Worm (Caenorhabditis elegans): Measurements from ENCODE around the gene C34E11.4.

The C34E11.4 gene

DNA sequence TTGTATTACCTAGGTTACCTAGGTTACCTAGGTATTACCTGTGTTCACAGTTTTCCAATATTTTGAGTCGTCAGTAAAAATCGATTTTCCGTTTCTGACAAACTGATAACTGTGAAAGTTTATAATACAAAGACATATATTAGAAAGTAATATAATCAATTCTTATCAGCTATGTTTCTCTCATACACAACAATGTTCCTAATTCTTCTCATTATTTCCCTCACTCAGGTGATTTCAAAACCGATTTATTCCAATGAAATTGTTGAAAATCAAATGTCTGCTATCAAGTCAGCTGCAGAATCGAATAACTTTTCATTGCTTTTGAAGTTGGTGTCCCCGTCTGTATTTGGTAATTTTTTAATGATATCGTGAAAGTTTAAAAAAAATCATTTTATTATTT lies at the start of gene C34E11.4:
C34E11.4 (plus strand) TSS at position 154 of the 400 bp plus-strand sequence.
- TF ChIP-seq dao-5 (tag; optimal IDR thresholded peaks at IDR 0.05) (no peak), him-1 (tag; optimal IDR thresholded peaks at IDR 0.05) (no peak), W03F9.2 (tag; optimal IDR thresholded peaks at IDR 0.05) (no peak)

DNA sequence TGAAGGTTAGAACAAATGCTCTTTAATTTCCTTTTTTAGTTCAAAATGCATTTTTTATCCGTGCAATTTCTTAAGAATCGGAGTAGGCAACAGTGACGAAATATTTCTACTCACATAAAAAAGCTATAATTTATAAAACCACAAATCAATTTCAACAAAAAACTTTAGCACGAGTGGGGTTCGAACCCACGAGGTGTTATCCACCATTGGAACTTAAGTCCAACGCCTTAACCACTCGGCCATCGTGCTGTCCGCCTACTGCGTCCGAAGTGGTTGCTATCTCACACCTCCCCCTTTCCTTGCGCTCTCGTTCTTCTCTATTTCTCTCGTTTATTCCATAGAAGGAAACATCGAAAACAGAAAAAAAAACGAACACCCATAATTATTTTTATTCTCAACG lies 46.3 kb upstream of the C34E11.4 start:
- TF ChIP-seq W03F9.2 (tag; optimal IDR thresholded peaks at IDR 0.05) (peak; percentile 48), him-1 (tag; optimal IDR thresholded peaks at IDR 0.05) (peak; percentile 90), dao-5 (tag; optimal IDR thresholded peaks at IDR 0.05) (peak; percentile 86)

ce11 chrX:11758809-11759208 lies 45.2 kb upstream of the C34E11.4 start, which contains the start of gene lact-7:
Gene lact-7, plus strand, starts transcription at chrX:11759109.
- TF ChIP-seq W03F9.2 (tag; optimal IDR thresholded peaks at IDR 0.05) (no peak), dao-5 (tag; optimal IDR thresholded peaks at IDR 0.05) (no peak), him-1 (tag; optimal IDR thresholded peaks at IDR 0.05) (no peak)

DNA sequence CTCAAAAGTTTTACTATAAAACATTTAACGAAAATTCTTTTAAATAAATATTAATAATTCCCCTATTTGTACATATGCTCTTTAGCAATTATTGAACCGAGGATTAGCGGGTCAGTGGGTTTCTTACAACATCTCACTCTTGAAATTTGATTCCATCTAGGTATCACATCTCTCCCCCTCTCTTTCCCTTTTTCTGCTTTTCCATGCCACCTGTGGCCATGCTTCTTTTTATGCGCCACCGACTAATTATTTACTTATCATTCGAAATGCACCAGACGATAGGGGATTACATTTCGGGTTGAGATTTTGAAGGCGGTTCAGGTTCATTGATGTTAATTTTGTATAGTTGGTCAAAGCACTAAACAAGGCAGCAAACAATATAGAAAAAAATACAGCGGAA lies 38.1 kb upstream of the C34E11.4 start:
- no peak for TF ChIP-seq him-1 (tag; optimal IDR thresholded peaks at IDR 0.05)
- TF ChIP-seq W03F9.2 (tag; optimal IDR thresholded peaks at IDR 0.05), result no peak

DNA sequence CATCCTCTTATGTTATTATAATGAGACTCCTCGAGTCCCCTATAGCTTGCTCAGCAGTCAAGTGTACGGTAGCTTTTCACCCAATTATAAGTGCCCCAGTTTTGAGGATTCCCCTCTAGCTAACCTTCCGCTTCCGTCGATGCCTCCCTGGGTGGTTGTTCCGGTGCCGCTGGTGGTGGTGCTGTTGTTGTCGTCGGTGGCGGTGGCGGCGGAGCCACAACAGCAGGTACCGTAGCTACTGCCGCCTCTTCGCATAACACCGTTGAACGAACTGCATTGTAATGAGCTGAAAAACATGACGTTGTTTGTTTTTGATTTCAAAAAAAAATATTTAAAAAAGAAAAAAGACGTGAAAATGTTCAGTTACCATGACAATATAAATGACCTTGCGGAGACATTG lies 37.6 kb upstream of the C34E11.4 start:
- TF ChIP-seq him-1 (tag; optimal IDR thresholded peaks at IDR 0.05) (no peak), W03F9.2 (tag; optimal IDR thresholded peaks at IDR 0.05) (no peak)

DNA sequence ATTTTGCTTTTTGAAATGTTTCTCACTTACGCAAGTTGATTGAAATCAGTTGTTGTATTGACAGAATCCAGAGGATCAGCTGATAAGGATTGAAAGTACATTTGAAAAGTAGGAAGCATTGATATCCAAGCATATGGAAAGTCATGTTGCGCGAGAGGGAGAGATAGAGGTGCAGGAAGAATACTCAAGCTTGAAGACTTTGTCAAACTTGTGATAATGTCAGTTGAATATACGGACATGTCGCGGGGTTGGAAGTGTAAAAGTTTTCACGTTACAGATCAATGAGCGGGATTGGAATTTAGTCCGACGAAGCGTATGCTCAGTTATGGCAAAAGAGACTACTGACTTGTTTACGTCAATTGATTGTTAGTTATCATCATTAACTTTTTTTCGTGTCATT lies 34.7 kb upstream of the C34E11.4 start, which contains the start of gene ttx-3:
ttx-3 (minus strand) TSS at position 101 of the 400 bp plus-strand sequence.
- TF ChIP-seq W03F9.2 (tag; optimal IDR thresholded peaks at IDR 0.05) (no peak), him-1 (tag; optimal IDR thresholded peaks at IDR 0.05) (no peak), dao-5 (tag; optimal IDR thresholded peaks at IDR 0.05) (no peak)

DNA sequence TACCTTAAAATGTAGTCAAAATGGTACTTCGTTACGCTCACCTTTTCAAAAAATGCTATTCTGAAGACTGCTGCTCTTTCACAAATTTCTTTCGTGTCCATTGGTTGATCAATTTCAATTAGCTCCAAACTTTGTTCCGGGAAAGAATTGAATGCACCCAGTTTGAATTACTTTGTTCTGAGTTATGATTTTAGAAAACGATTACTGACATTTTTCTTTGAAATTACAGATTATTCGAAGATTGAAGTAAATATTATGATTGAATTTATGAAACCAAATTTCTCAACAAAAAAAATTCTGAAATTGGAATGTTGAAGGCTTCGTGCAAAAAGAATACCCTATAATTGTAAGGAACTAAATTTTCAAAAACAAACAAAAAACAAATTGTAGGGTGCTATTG lies 19.8 kb upstream of the C34E11.4 start, which contains the start of gene Y102F5A.1:
Y102F5A.1 (minus strand) TSS at position 101 of the 400 bp plus-strand sequence.
- TF ChIP-seq him-1 (tag; optimal IDR thresholded peaks at IDR 0.05) (no peak), W03F9.2 (tag; optimal IDR thresholded peaks at IDR 0.05) (no peak), dao-5 (tag; optimal IDR thresholded peaks at IDR 0.05) (no peak)

DNA sequence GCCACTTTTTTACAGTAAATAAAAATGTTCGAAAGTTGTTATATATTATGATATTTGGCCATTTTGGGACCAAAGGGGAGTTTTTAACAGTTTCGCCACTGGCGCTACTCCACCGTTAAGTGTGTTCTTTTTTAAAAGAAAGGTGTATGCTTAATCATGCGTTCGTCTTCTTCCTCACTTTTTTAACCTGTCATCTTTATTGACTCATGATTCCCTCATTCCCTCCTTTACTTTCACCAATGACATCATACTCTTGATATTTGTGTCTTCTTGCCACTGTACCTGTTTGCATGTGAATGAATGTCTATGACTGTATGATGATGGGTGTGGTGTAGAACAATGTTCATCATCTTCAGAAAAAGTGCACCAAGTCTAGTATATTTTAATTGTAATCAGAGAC lies 13.4 kb upstream of the C34E11.4 start:
- TF ChIP-seq W03F9.2 (tag; optimal IDR thresholded peaks at IDR 0.05) (no peak), him-1 (tag; optimal IDR thresholded peaks at IDR 0.05) (no peak), dao-5 (tag; optimal IDR thresholded peaks at IDR 0.05) (peak; percentile 20)

- TF ChIP-seq dao-5 (tag; optimal IDR thresholded peaks at IDR 0.05) (no peak), him-1 (tag; optimal IDR thresholded peaks at IDR 0.05) (no peak), W03F9.2 (tag; optimal IDR thresholded peaks at IDR 0.05) (no peak)
These were observed 12.4 kb upstream of the C34E11.4 start for ce11 chrX:11791364-11792221.

DNA sequence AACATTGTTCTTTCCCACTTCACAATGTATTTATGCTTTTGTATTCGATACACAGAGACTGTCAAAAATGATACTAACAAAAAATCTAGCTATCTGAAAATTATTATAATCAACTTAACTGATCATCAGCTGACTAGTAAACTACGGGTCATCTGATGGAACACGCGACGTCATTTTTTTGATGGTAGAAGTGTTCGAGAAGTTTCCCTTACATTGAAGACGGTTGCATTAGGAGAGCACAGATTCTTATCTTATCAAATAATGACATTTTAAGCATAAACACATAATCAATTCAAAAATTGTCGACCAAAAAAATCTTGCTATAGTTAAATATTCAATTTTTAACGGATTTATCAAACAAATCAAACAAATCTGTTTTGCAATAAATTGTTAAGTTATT lies 11.3 kb upstream of the C34E11.4 start:
- TF ChIP-seq dao-5 (tag; optimal IDR thresholded peaks at IDR 0.05) (no peak), W03F9.2 (tag; optimal IDR thresholded peaks at IDR 0.05) (no peak), him-1 (tag; optimal IDR thresholded peaks at IDR 0.05) (no peak)

DNA sequence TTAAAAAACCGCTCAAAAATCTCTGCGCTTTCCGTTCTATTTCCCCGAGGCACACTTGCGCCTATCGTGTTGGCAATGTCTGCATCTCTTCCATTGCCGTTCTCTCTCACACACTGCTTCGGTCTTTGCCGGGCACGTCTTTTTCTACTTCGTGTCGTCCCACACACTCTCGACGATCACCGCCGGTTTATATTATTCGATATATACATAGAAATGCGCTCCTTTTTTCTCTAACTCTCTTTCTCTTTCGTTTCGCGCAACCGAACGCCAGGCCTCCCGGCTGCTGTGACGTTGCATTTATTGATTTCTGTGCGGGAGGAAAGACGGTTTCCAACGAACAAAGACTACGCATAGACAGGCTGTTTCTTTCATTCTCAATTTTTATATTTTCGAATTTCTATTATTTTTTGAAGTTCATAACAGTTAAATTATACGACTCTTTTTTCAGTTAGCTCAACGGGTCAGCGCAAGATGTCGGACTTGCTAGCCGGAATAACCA lies 5.9 kb upstream of the C34E11.4 start, which contains the start of gene rsd-3:
rsd-3 (plus strand) TSS at position 449 of the 499 bp plus-strand sequence.
- no peak for TF ChIP-seq dao-5 (tag; optimal IDR thresholded peaks at IDR 0.05)
- no peak for TF ChIP-seq W03F9.2 (tag; optimal IDR thresholded peaks at IDR 0.05)

DNA sequence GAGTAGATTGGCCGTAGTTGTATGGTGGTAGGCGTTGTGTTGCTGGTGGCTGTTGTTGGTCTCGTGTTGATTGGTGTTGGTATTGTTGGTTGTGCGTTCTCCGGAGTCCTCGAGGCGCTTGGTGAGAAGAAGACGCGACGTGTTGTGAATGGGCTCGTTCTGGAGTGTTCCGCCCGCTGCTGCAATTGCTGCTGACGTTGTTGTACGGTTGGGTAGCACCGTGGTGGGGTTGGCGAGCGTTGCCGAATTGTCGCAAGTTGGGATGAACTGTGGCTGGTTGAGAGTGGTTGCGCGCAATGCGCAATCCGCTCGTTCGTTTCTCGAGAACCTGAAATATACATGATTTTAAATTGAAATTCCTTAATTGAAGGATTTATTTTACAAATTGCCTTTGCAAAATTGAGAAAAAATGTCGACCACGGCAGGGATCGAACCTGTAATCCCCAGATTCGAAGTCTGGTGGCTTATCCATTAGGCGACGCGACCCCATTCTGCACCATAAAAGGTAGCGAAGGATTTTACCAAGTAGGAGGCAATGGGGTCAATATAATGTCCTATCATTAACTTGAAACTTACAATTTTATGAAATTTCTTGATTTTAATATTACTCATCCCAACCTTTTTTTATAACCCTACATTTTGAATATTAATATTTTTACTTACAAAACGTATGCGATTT lies 2.3 kb downstream of the C34E11.4 start:
- TF ChIP-seq him-1 (tag; optimal IDR thresholded peaks at IDR 0.05) (no peak), W03F9.2 (tag; optimal IDR thresholded peaks at IDR 0.05) (no peak), dao-5 (tag; optimal IDR thresholded peaks at IDR 0.05) (no peak)

DNA sequence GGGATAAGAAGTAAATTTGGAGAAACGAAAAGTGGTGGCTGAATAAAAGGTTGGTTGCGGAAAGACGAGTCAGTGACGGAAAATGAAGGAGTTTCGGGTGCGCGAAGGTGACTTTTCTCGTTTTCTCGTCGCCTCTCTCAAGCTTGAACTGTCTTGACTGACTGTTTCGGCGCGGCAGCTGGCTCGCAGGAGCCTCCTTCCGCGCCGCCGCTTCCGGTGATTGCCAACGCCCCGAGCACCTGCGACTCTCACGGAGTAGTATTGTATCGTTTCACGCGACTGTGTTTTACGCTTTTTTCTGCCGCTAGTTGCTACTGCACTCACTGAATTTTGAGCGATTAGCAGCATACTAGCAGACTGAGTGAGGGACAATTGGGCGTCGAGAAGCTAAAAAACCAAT lies 10.7 kb downstream of the C34E11.4 start, which contains the start of gene C34E11.2:
C34E11.2 (minus strand) TSS at position 84 of the 400 bp plus-strand sequence.
- no peak for TF ChIP-seq dao-5 (tag; optimal IDR thresholded peaks at IDR 0.05)
- no peak for TF ChIP-seq him-1 (tag; optimal IDR thresholded peaks at IDR 0.05)
- TF ChIP-seq W03F9.2 (tag; optimal IDR thresholded peaks at IDR 0.05), result no peak

ce11 chrX:11816825-11817224 lies 12.8 kb downstream of the C34E11.4 start:
- TF ChIP-seq W03F9.2 (tag; optimal IDR thresholded peaks at IDR 0.05) (no peak), him-1 (tag; optimal IDR thresholded peaks at IDR 0.05) (no peak), dao-5 (tag; optimal IDR thresholded peaks at IDR 0.05) (no peak)

All from whole organism, L4/young adult.